Fruit fly (Drosophila melanogaster): ENCODE results near the gene CG5342.

CG5342 gene

dm6 chr3R:11619709-11620409 is 41.2 kb downstream of the CG5342 start, which contains the start of the genes Jupiter and CG14710 (continued):
- TF ChIP-seq nerfin-2 (GFP tag; IDR thresholded peaks at IDR 0.05; ENCODE audit: partially characterized antibody) (no peak), CG4617 (GFP tag; optimal IDR thresholded peaks at IDR 0.05; ENCODE audit: borderline replicate concordance) (peak; percentile 98), CG9876 (GFP tag; optimal IDR thresholded peaks at IDR 0.05) (peak; percentile 71), CG12659 (GFP tag; optimal IDR thresholded peaks at IDR 0.05) (peak; percentile 92), CG15011 (GFP tag; optimal IDR thresholded peaks at IDR 0.05) (no peak), CG8924 (tag; optimal IDR thresholded peaks at IDR 0.05) (peak; percentile 69), CG4424 (GFP tag; optimal IDR thresholded peaks at IDR 0.05) (peak; percentile 64), CG7963 (GFP tag; IDR thresholded peaks at IDR 0.05; ENCODE audit: partially characterized antibody) (no peak), CG43689 (GFP tag; IDR thresholded peaks at IDR 0.05) (no peak), Nf-YB (GFP tag; optimal IDR thresholded peaks at IDR 0.05) (peak; percentile 38), Jarid2 (GFP tag; optimal IDR thresholded peaks at IDR 0.05) (peak; percentile 60), CG13296 (GFP tag; optimal IDR thresholded peaks at IDR 0.05) (peak; percentile 54), CG34224 (GFP tag; IDR thresholded peaks at IDR 0.05; ENCODE audit: partially characterized antibody) (peak; percentile 39; the same call in 1 of the 3 replicates), peb (GFP tag; IDR thresholded peaks at IDR 0.05) (no peak), CG18476 (GFP tag; optimal IDR thresholded peaks at IDR 0.05) (no peak), run (tag; optimal IDR thresholded peaks at IDR 0.05) (no peak), CG6272 (GFP tag; IDR thresholded peaks at IDR 0.05) (peak; percentile 78), E2f2 (GFP tag; IDR thresholded peaks at IDR 0.05) (peak; percentile 89), CG12236 (GFP tag; optimal IDR thresholded peaks at IDR 0.05) (peak; percentile 31), Mes4 (GFP tag; optimal IDR thresholded peaks at IDR 0.05) (peak; percentile 61), CG10431 (GFP tag; optimal IDR thresholded peaks at IDR 0.05) (peak; percentile 31), zfh1 (GFP tag; IDR thresholded peaks at IDR 0.05) (peak; percentile 83), Six4 (GFP tag; optimal IDR thresholded peaks at IDR 0.05) (no peak), NC2α (GFP tag; optimal IDR thresholded peaks at IDR 0.05) (peak; percentile 65), Hmx (GFP tag; optimal IDR thresholded peaks at IDR 0.05) (no peak), CG1233 (GFP tag; optimal IDR thresholded peaks at IDR 0.05) (no peak), CG15696 (tag; optimal IDR thresholded peaks at IDR 0.05) (peak; percentile 64), Hr39 (optimal IDR thresholded peaks at IDR 0.05) (no peak), CG11696 (GFP tag; IDR thresholded peaks at IDR 0.05) (no peak), CG1603 (tag; optimal IDR thresholded peaks at IDR 0.05) (peak; percentile 77), cad (GFP tag; optimal IDR thresholded peaks at IDR 0.05) (no peak), jigr1 (GFP tag; IDR thresholded peaks at IDR 0.05) (peak; percentile 14; the same call in 1 of the 3 replicates), CG7372 (GFP tag; IDR thresholded peaks at IDR 0.05) (no peak), Rfx (GFP tag; IDR thresholded peaks at IDR 0.05) (peak; percentile 89), tup (GFP tag; optimal IDR thresholded peaks at IDR 0.05) (peak; percentile 18), luna (GFP tag; optimal IDR thresholded peaks at IDR 0.05) (no peak), esg (GFP tag; conservative IDR thresholded peaks at IDR 0.05) (peak; percentile 31; the same call in 1 of the 2 replicates), CG17361 (GFP tag; IDR thresholded peaks at IDR 0.05) (peak; percentile 39; the same call in 1 of the 3 replicates), CG3995 (GFP tag; optimal IDR thresholded peaks at IDR 0.05) (peak; percentile 20), pan (optimal IDR thresholded peaks at IDR 0.05) (no peak), pan (GFP tag; optimal IDR thresholded peaks at IDR 0.05 in 1 of 2, IDR thresholded peaks at IDR 0.05 in 1 of 2) (peak in 1 of 2 experiments; percentile 45), hkb (optimal IDR thresholded peaks at IDR 0.05) (peak; percentile 65), hkb (GFP tag; IDR thresholded peaks at IDR 0.05) (no peak), CG14965 (GFP tag; optimal IDR thresholded peaks at IDR 0.05; ENCODE audit: borderline replicate concordance) (no peak), CG13775 (GFP tag; optimal IDR thresholded peaks at IDR 0.05) (peak; percentile 55), CG1792 (GFP tag; optimal IDR thresholded peaks at IDR 0.05) (peak; percentile 62), oc (tag; optimal IDR thresholded peaks at IDR 0.05) (peak; percentile 70), Drgx (GFP tag; IDR thresholded peaks at IDR 0.05) (peak; percentile 5; the same call in 1 of the 2 replicates), Asciz (GFP tag; optimal IDR thresholded peaks at IDR 0.05) (no peak), CG6175 (GFP tag; IDR thresholded peaks at IDR 0.05) (no peak)

Measured in whole organism, embryonic.